Worm (Caenorhabditis elegans): ENCODE data around the gene arl-1.
A peak's percentile ranks its signal among the peaks of the same experiment; 100 is the strongest.

The arl-1 gene

ce11 chrII:8556166-8556565 is 25.6 kb upstream of the arl-1 start, which contains the start of gene glb-27:
glb-27 (minus strand) TSS chrII:8556266.
- TF ChIP-seq nfyb-1 (GFP tag; IDR thresholded peaks at IDR 0.05) = no peak
- TF ChIP-seq die-1 (tag; optimal IDR thresholded peaks at IDR 0.05) = no peak
- TF ChIP-seq egl-44 (GFP tag; IDR thresholded peaks at IDR 0.05) = no peak

- TF ChIP-seq attf-6 (GFP tag; IDR thresholded peaks at IDR 0.05) = no peak
- no peak for TF ChIP-seq die-1 (tag; optimal IDR thresholded peaks at IDR 0.05)
- TF ChIP-seq dpff-1 (tag; optimal IDR thresholded peaks at IDR 0.05) = no peak
- no peak for TF ChIP-seq chd-7 (tag; optimal IDR thresholded peaks at IDR 0.05)
- no peak for TF ChIP-seq lir-1 (GFP tag; conservative IDR thresholded peaks at IDR 0.05)
- no peak for TF ChIP-seq mxl-1 (tag; optimal IDR thresholded peaks at IDR 0.05)
- TF ChIP-seq B0019.2 (GFP tag; conservative IDR thresholded peaks at IDR 0.05) = no peak
- no peak for TF ChIP-seq hmg-20 (GFP tag; IDR thresholded peaks at IDR 0.05)
- no peak for TF ChIP-seq F10E7.11 (tag; optimal IDR thresholded peaks at IDR 0.05)
These were observed 22.6 kb upstream of the arl-1 start for ce11 chrII:8559188-8559587.

- TF ChIP-seq nhr-179 (tag; optimal IDR thresholded peaks at IDR 0.05) (no peak), dpff-1 (tag; optimal IDR thresholded peaks at IDR 0.05) (no peak), ceh-27 (GFP tag; optimal IDR thresholded peaks at IDR 0.05) (peak; percentile 100), bed-1 (GFP tag; IDR thresholded peaks at IDR 0.05) (no peak), somi-1 (GFP tag; optimal IDR thresholded peaks at IDR 0.05) (peak; percentile 93), bed-2 (GFP tag; IDR thresholded peaks at IDR 0.05) (peak; percentile 84; the same call in 1 of the 2 replicates), akir-1 (GFP tag; optimal IDR thresholded peaks at IDR 0.05) (peak; percentile 36), madf-10 (tag; optimal IDR thresholded peaks at IDR 0.05) (peak; percentile 95), rcor-1 (GFP tag; IDR thresholded peaks at IDR 0.05) (peak; percentile 92), ets-4 (GFP tag; optimal IDR thresholded peaks at IDR 0.05) (peak; percentile 99), ceh-100 (GFP tag; IDR thresholded peaks at IDR 0.05) (peak; percentile 89), cebp-2 (GFP tag; IDR thresholded peaks at IDR 0.05) (0 out of 2 replicates have a peak, but pooled peaks have one; percentile 51), lsy-27 (tag; optimal IDR thresholded peaks at IDR 0.05; ENCODE audit: borderline replicate concordance, insufficient read depth) (no peak), sptf-2 (GFP tag; optimal IDR thresholded peaks at IDR 0.05) (no peak), rpc-1 (optimal IDR thresholded peaks at IDR 0.05) (peak; percentile 6), rpc-1 (tag; optimal IDR thresholded peaks at IDR 0.05) (no peak), Y56A3A.18 (GFP tag; IDR thresholded peaks at IDR 0.05) (peak; percentile 77; the same call in 1 of the 2 replicates), ceh-40 (GFP tag; IDR thresholded peaks at IDR 0.05) (0 out of 2 replicates have a peak, but pooled peaks have one; percentile 64), B0336.3 (GFP tag; IDR thresholded peaks at IDR 0.05) (peak; percentile 97), F22D6.2 (tag; optimal IDR thresholded peaks at IDR 0.05) (peak; percentile 90), F57C9.4 (tag; optimal IDR thresholded peaks at IDR 0.05) (no peak), nfya-1 (tag; optimal IDR thresholded peaks at IDR 0.05; ENCODE audit: borderline replicate concordance, insufficient read depth) (no peak), B0019.2 (GFP tag; conservative IDR thresholded peaks at IDR 0.05) (no peak), gei-17 (GFP tag; optimal IDR thresholded peaks at IDR 0.05) (peak; percentile 82), lag-1 (GFP tag; IDR thresholded peaks at IDR 0.05) (peak; percentile 29; the same call in 1 of the 2 replicates), ztf-18 (tag; optimal IDR thresholded peaks at IDR 0.05) (peak; percentile 84), madf-3 (GFP tag; IDR thresholded peaks at IDR 0.05) (peak; percentile 97; the same call in 1 of the 2 replicates), unc-130 (GFP tag; optimal IDR thresholded peaks at IDR 0.05) (no peak), egl-44 (GFP tag; IDR thresholded peaks at IDR 0.05) (peak; percentile 94), fkh-3 (tag; optimal IDR thresholded peaks at IDR 0.05) (no peak), snpc-1.1 (tag; optimal IDR thresholded peaks at IDR 0.05; ENCODE audit: insufficient read depth) (peak; percentile 14), T26A5.8 (tag; optimal IDR thresholded peaks at IDR 0.05) (no peak), B0261.1 (tag; optimal IDR thresholded peaks at IDR 0.05) (peak; percentile 38), ztf-6 (GFP tag; IDR thresholded peaks at IDR 0.05) (peak; percentile 95), K12H6.12 (tag; optimal IDR thresholded peaks at IDR 0.05) (peak; percentile 99), attf-5 (GFP tag; optimal IDR thresholded peaks at IDR 0.05) (peak; percentile 100), let-526 (GFP tag; IDR thresholded peaks at IDR 0.05) (peak; percentile 96), ccch-3 (GFP tag; optimal IDR thresholded peaks at IDR 0.05) (peak; percentile 39)
These were observed 20.6 kb upstream of the arl-1 start, which contains the start of gene iff-2 for ce11 chrII:8561227-8561626. iff-2 (minus strand) TSS chrII:8561367.

All from whole organism, young adult.